Worm (Caenorhabditis elegans): ENCODE measurements around the gene cht-3.

cht-3 gene

DNA sequence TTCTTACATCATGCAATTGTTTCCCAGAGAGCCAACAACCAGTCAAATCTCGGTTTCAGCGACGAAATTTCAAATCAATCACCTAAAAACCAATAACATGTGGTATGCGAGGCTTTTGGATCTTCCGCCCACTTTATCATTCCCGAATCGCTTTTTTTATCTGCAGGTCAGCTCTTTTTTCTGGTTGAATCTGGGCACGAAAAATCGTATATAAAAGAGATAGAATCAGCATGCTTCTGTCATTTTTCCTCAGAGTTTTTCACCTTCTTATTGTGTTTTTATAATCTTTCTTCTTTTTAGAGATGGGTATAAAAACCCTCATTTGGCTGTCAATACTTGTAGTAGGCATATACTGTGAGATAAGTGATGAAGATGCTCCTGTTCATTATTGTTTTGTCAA lies at the start of gene cht-3:
TSS of gene cht-3 (plus strand) at position 301 of the 400 bp plus-strand sequence.
- TF ChIP-seq Y5F2A.4 (GFP tag; optimal IDR thresholded peaks at IDR 0.05) (no peak), cey-2 (tag; optimal IDR thresholded peaks at IDR 0.05; ENCODE audit: borderline replicate concordance, insufficient read depth) (no peak), nhr-28 (tag; optimal IDR thresholded peaks at IDR 0.05) (no peak), rbr-2 (tag; optimal IDR thresholded peaks at IDR 0.05) (no peak), ceh-62 (tag; optimal IDR thresholded peaks at IDR 0.05) (no peak), php-3 (GFP tag; IDR thresholded peaks at IDR 0.05) (no peak), sdz-12 (GFP tag; optimal IDR thresholded peaks at IDR 0.05) (no peak), pha-4 (GFP tag; IDR thresholded peaks at IDR 0.05) (no peak), pha-4 (tag; optimal IDR thresholded peaks at IDR 0.05) (no peak), mxl-2 (GFP tag; conservative IDR thresholded peaks at IDR 0.05) (no peak), attf-4 (tag; optimal IDR thresholded peaks at IDR 0.05) (no peak), T26A8.4 (GFP tag; IDR thresholded peaks at IDR 0.05) (no peak), ceh-28 (tag; optimal IDR thresholded peaks at IDR 0.05) (no peak)

DNA sequence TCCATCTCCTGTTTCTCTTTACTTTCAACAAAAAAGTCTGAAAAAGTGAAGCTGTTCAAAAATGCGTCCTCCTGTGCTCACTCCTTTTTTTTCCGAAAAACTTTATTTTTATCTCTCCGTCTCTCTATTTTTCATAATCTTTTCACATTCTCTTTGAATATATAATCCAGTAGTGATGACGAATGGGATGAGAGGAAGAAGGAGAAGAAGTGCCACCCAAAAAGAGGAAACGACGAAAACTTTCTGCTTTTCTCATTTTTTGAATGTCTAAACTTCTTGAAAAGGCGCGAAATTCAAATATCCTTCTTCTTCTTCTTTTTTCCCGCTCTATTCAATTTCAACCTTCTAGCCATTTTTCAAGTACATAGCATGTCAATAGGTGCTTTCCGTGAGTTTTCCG lies 48.7 kb upstream of the cht-3 start:
- TF ChIP-seq aha-1 (tag) = peak; percentile 40
- TF ChIP-seq arid-1 (GFP tag; conservative IDR thresholded peaks at IDR 0.05) = no peak
- TF ChIP-seq fkh-10 (GFP tag; optimal IDR thresholded peaks at IDR 0.05) = peak; percentile 96
- peak in 1 of 2 experiments; percentile 0 for TF ChIP-seq lsy-2 (tag; optimal IDR thresholded peaks at IDR 0.05)
- TF ChIP-seq unc-62 (GFP tag; optimal IDR thresholded peaks at IDR 0.05 in 1 of 2) = peak in 1 of 2 experiments; percentile 54
- TF ChIP-seq unc-62 (tag; optimal IDR thresholded peaks at IDR 0.05) = no peak
- TF ChIP-seq ctbp-1 (GFP tag; IDR thresholded peaks at IDR 0.05) = 0 out of 2 replicates have a peak, but pooled peaks have one; percentile 35

DNA sequence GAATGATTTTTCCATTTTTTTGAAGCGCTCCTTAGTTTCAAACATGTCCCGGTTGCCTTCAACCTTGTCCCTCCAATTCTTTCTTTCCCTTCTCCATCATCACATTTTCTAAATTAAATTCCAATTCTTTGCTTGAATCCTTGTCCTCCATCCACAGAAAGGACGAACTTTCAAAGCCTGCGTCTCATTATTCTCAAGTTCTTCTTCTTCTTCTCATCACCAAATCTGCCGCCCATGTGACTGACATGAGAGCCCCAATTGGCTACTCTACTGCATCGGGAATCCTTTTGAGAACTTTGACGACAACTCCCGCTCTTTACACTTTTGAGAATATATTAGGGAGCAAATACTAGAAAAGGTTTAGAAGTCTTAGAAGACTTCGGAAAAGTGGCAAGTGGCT lies 46.8 kb upstream of the cht-3 start:
- TF ChIP-seq ces-1 (GFP tag; optimal IDR thresholded peaks at IDR 0.05) (peak; percentile 78), Y48G9A.11 (GFP tag; IDR thresholded peaks at IDR 0.05) (no peak), ctbp-1 (GFP tag; IDR thresholded peaks at IDR 0.05) (0 out of 2 replicates have a peak, but pooled peaks have one; percentile 17), aha-1 (tag) (peak; percentile 25), dmd-8 (GFP tag; IDR thresholded peaks at IDR 0.05) (no peak), pqm-1 (tag; optimal IDR thresholded peaks at IDR 0.05) (no peak), nhr-10 (tag; optimal IDR thresholded peaks at IDR 0.05) (no peak), mep-1 (tag; optimal IDR thresholded peaks at IDR 0.05) (peak; percentile 27), nhr-102 (tag; optimal IDR thresholded peaks at IDR 0.05) (no peak), ztf-11 (tag; optimal IDR thresholded peaks at IDR 0.05) (no peak), zip-2 (tag; optimal IDR thresholded peaks at IDR 0.05) (no peak), hlh-30 (tag; optimal IDR thresholded peaks at IDR 0.05; ENCODE audit: insufficient read depth) (peak; percentile 50), lin-39 (tag; optimal IDR thresholded peaks at IDR 0.05) (no peak), unc-62 (GFP tag; optimal IDR thresholded peaks at IDR 0.05 in 1 of 2) (peak in 1 of 2 experiments; percentile 1), unc-62 (tag; optimal IDR thresholded peaks at IDR 0.05) (no peak), fkh-10 (GFP tag; optimal IDR thresholded peaks at IDR 0.05) (peak; percentile 83), dmd-6 (GFP tag; IDR thresholded peaks at IDR 0.05) (0 out of 2 replicates have a peak, but pooled peaks have one; percentile 15), lsy-2 (tag; optimal IDR thresholded peaks at IDR 0.05) (peak in 1 of 2 experiments; percentile 47)

DNA sequence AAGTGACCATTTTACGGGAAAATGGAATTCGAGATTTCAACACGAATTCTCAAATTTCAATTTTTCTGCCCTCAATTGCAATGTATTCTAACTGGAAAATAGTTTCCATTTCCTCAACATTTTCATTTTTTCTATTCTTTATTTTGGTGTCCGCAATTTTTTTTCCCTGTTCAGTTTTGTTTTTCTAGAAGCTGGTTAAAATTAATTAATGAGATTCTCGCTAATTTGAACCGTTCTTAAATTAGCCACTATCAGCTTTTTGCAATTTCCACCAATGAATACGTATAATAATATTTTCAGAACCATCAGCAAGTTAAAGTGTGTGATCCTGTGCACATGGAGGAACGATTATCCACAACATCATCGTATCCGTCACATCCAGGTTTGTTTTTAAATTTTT lies 46.1 kb upstream of the cht-3 start, which contains the start of gene jnk-1:
TSS of gene jnk-1 (plus strand) at position 301 of the 400 bp plus-strand sequence.
- TF ChIP-seq ceh-20 (GFP tag; IDR thresholded peaks at IDR 0.05) = no peak
- no peak for TF ChIP-seq mxl-3 (GFP tag; optimal IDR thresholded peaks at IDR 0.05)
- TF ChIP-seq Y5F2A.4 (GFP tag; optimal IDR thresholded peaks at IDR 0.05) = no peak
- TF ChIP-seq nhr-237 (tag; optimal IDR thresholded peaks at IDR 0.05) = no peak
- TF ChIP-seq pha-4 (GFP tag; IDR thresholded peaks at IDR 0.05) = no peak
- no peak for TF ChIP-seq pha-4 (tag; optimal IDR thresholded peaks at IDR 0.05)
- TF ChIP-seq lin-1 (GFP tag; IDR thresholded peaks at IDR 0.05) = no peak
- TF ChIP-seq pqm-1 (tag; optimal IDR thresholded peaks at IDR 0.05) = no peak
- no peak for TF ChIP-seq mdl-1 (tag; optimal IDR thresholded peaks at IDR 0.05)
- TF ChIP-seq zip-2 (tag; optimal IDR thresholded peaks at IDR 0.05) = no peak
- TF ChIP-seq duxl-1 (tag; optimal IDR thresholded peaks at IDR 0.05; ENCODE audit: poor library complexity) = no peak
- no peak for TF ChIP-seq spr-1 (tag; optimal IDR thresholded peaks at IDR 0.05)
- TF ChIP-seq dve-1 (tag; optimal IDR thresholded peaks at IDR 0.05; ENCODE audit: insufficient read depth) = no peak
- no peak for TF ChIP-seq ZK546.5 (tag; optimal IDR thresholded peaks at IDR 0.05)
- TF ChIP-seq sdz-12 (GFP tag; optimal IDR thresholded peaks at IDR 0.05) = no peak
- TF ChIP-seq D1046.2 (GFP tag; IDR thresholded peaks at IDR 0.05) = no peak
- no peak for TF ChIP-seq dmd-9 (GFP tag; IDR thresholded peaks at IDR 0.05)
- TF ChIP-seq ceh-32 (tag; optimal IDR thresholded peaks at IDR 0.05; ENCODE audit: poor library complexity) = no peak
- no peak for TF ChIP-seq daf-12 (tag; optimal IDR thresholded peaks at IDR 0.05)
- no peak for TF ChIP-seq hmg-1.1 (GFP tag; IDR thresholded peaks at IDR 0.05)
- no peak for TF ChIP-seq madf-9 (GFP tag; conservative IDR thresholded peaks at IDR 0.05)
